Worm (Caenorhabditis elegans): Measurements from ENCODE around the gene tgt-2.

tgt-2 gene

DNA sequence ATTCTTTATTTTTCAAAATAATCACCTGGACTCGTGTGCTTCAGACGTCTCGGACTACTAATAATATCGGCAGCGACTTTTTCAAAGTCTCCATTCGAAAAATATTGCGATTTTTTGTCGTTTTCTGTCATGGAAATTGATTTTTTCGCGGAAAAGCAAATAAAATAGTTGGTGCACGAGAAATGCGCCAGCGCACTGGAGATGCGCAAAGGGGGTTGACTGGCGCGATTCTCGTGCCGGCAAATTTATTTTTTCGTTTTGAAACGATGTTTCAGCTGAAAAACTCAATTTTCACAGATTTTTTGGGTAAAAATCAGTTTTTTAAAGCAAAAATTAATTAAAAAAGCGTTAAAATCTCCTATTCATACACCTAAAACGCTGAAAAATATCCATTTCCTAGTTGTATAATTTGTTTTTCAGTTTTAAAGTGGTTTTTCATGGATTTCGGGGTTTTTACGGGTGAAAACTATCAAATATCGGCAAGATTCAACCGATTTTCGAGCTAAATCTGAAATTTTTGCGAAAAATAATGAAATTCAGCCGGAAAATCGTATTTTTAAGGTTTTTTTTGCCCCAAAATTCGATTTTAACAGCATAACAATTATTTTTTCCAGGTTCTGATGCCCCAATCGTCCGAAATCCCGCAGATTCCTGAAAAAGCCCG lies 7.8 kb upstream of the tgt-2 start, which contains the start of the genes reps-1 and Y39B6A.37:
reps-1 (minus strand) TSS at position 263 of the 664 bp plus-strand sequence.
Y39B6A.37 (plus strand) TSS at position 614 of the 664 bp plus-strand sequence.
- no peak for TF ChIP-seq egl-27 (tag; optimal IDR thresholded peaks at IDR 0.05)
- no peak for TF ChIP-seq F26F4.8 (GFP tag; conservative IDR thresholded peaks at IDR 0.05)
- TF ChIP-seq F49E8.2 (tag; optimal IDR thresholded peaks at IDR 0.05; ENCODE audit: borderline replicate concordance) = peak; percentile 49
- peak; percentile 64 for TF ChIP-seq nhr-102 (tag; optimal IDR thresholded peaks at IDR 0.05)
- peak; percentile 46; the same call in 1 of the 2 replicates for TF ChIP-seq hmg-1.1 (GFP tag; IDR thresholded peaks at IDR 0.05)
- peak; percentile 3 for TF ChIP-seq nhr-6 (tag; optimal IDR thresholded peaks at IDR 0.05)
- peak; percentile 80 for TF ChIP-seq duxl-1 (tag; optimal IDR thresholded peaks at IDR 0.05; ENCODE audit: poor library complexity)
- TF ChIP-seq dve-1 (tag; optimal IDR thresholded peaks at IDR 0.05; ENCODE audit: insufficient read depth) = peak; percentile 72
- 0 out of 2 replicates have a peak, but pooled peaks have one; percentile 16 for TF ChIP-seq arid-1 (GFP tag; conservative IDR thresholded peaks at IDR 0.05)
- peak; percentile 81 for TF ChIP-seq dmd-9 (GFP tag; IDR thresholded peaks at IDR 0.05)
- TF ChIP-seq set-16 (GFP tag; IDR thresholded peaks at IDR 0.05) = no peak
- peak; percentile 36 for TF ChIP-seq F37D6.2 (tag; optimal IDR thresholded peaks at IDR 0.05)
- TF ChIP-seq hlh-11 (tag; optimal IDR thresholded peaks at IDR 0.05) = peak; percentile 53
- TF ChIP-seq lsy-2 (tag; optimal IDR thresholded peaks at IDR 0.05) = peak in 1 of 2 experiments; percentile 71
- peak; percentile 13 for TF ChIP-seq spr-3 (GFP tag; optimal IDR thresholded peaks at IDR 0.05)
- TF ChIP-seq nhr-28 (tag; optimal IDR thresholded peaks at IDR 0.05) = peak; percentile 44
- peak; percentile 12 for TF ChIP-seq spr-1 (tag; optimal IDR thresholded peaks at IDR 0.05)
- TF ChIP-seq Y48G9A.11 (GFP tag; IDR thresholded peaks at IDR 0.05) = peak; percentile 57; the same call in 1 of the 2 replicates
- 0 out of 2 replicates have a peak, but pooled peaks have one; percentile 9 for TF ChIP-seq D1046.2 (GFP tag; IDR thresholded peaks at IDR 0.05)
- TF ChIP-seq dpl-1 (GFP tag; optimal IDR thresholded peaks at IDR 0.05) = peak; percentile 75
- TF ChIP-seq cey-2 (tag; optimal IDR thresholded peaks at IDR 0.05; ENCODE audit: borderline replicate concordance, insufficient read depth) = no peak
- TF ChIP-seq daf-16 (GFP tag; optimal IDR thresholded peaks at IDR 0.05) = peak in 1 of 2 experiments; percentile 7
- TF ChIP-seq daf-16 (tag; optimal IDR thresholded peaks at IDR 0.05) = peak; percentile 36
- no peak for TF ChIP-seq nhr-41 (GFP tag; IDR thresholded peaks at IDR 0.05)
- TF ChIP-seq tra-1 (GFP tag; IDR thresholded peaks at IDR 0.05) = 0 out of 2 replicates have a peak, but pooled peaks have one; percentile 47
- TF ChIP-seq lin-38 (GFP tag; IDR thresholded peaks at IDR 0.05) = peak; percentile 84
- peak; percentile 68 for TF ChIP-seq aha-1 (tag)
- peak; percentile 77 for TF ChIP-seq mep-1 (tag; optimal IDR thresholded peaks at IDR 0.05)
- peak; percentile 2 for TF ChIP-seq F10B5.3 (tag; optimal IDR thresholded peaks at IDR 0.05)
- TF ChIP-seq lim-7 (GFP tag; IDR thresholded peaks at IDR 0.05) = no peak
- TF ChIP-seq unc-39 (tag; optimal IDR thresholded peaks at IDR 0.05) = no peak
- no peak for TF ChIP-seq tag-97 (GFP tag; IDR thresholded peaks at IDR 0.05)
- TF ChIP-seq dmd-6 (GFP tag; IDR thresholded peaks at IDR 0.05) = peak; percentile 60
- no peak for TF ChIP-seq zfp-3 (GFP tag; conservative IDR thresholded peaks at IDR 0.05)
- TF ChIP-seq nhr-77 (tag; optimal IDR thresholded peaks at IDR 0.05) = peak; percentile 44
- TF ChIP-seq rbr-2 (tag; optimal IDR thresholded peaks at IDR 0.05) = peak; percentile 67
- no peak for TF ChIP-seq R02D3.7 (tag; optimal IDR thresholded peaks at IDR 0.05)
- peak; percentile 72 for TF ChIP-seq lin-13 (GFP tag; optimal IDR thresholded peaks at IDR 0.05)
- TF ChIP-seq egl-43 (GFP tag; IDR thresholded peaks at IDR 0.05) = no peak
- TF ChIP-seq nhr-11 (tag; optimal IDR thresholded peaks at IDR 0.05) = peak; percentile 43
- TF ChIP-seq ZK546.5 (tag; optimal IDR thresholded peaks at IDR 0.05) = no peak
- TF ChIP-seq lin-29 (GFP tag; IDR thresholded peaks at IDR 0.05) = 0 out of 2 replicates have a peak, but pooled peaks have one; percentile 36
- peak; percentile 75 for TF ChIP-seq T26A8.4 (GFP tag; IDR thresholded peaks at IDR 0.05)
- no peak for TF ChIP-seq Y75B8A.6 (GFP tag; IDR thresholded peaks at IDR 0.05)
- peak; percentile 84 for TF ChIP-seq mes-2 (tag; optimal IDR thresholded peaks at IDR 0.05; ENCODE audit: poor library complexity, severe bottlenecking)
- TF ChIP-seq hif-1 (tag; optimal IDR thresholded peaks at IDR 0.05) = peak in 1 of 2 experiments; percentile 27
- TF ChIP-seq pha-4 (GFP tag; IDR thresholded peaks at IDR 0.05) = peak; percentile 38; the same call in 1 of the 2 replicates
- TF ChIP-seq pha-4 (tag; optimal IDR thresholded peaks at IDR 0.05) = no peak
